Worm (Caenorhabditis elegans) whole organism, L1 larva: ENCODE measurements around the gene tmed-1.

Experiments
- F16B12.6 ChIP-seq: fragments of 150-350 bp; optimal IDR thresholded peaks from 2 replicates; lab custom pipeline; 2014; ENCODE audit warnings: missing biosample characterization, missing genetic modification characterization
- ama-1 ChIP-seq: fragments of 150-350 bp; optimal IDR thresholded peaks from 2 replicates; lab custom pipeline; 2014
- unc-130 ChIP-seq: fragments of 150-350 bp; optimal IDR thresholded peaks from 2 replicates; lab custom pipeline; 2017; ENCODE audit warnings: missing biosample characterization, missing genetic modification characterization, inconsistent platforms

DNA sequence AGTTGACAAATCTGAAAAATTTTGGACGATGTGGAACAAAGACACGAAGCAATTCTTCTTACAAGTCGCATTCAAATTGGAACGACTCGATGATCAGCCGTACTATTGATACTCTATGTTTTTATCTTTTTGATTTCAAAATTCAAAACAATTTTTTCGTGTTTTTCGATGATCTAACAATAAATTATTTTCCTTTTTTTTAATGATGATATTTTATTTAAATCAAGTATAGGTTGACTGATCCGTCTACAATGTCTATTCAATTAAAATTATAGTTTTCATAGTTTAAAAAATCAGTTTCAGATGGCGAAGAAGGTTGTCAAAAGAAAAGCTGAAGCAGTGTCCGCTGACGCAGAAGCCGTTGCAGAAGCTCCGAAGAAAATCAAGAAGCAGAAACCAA, 7.2 kb upstream of the tmed-1 start, which contains the start of gene rbm-34:
- no peak for TF ChIP-seq ama-1 (lab: Kevin White, UChicago)
- TF ChIP-seq F16B12.6 (tag; lab: Kevin White, UChicago): no peak
- TF ChIP-seq unc-130: no peak
